Worm (Caenorhabditis elegans) whole organism, L3 larva: ENCODE data around the gene rnp-5.

Experiments
- R02D3.7 ChIP-seq: fragments of 150-350 bp; optimal IDR thresholded peaks from 2 replicates; lab custom pipeline; 2014; ENCODE audit warnings: missing biosample characterization, missing genetic modification characterization
- aly-2 ChIP-seq: fragments of 150-350 bp; optimal IDR thresholded peaks from 2 replicates; lab custom pipeline; 2014; ENCODE audit warnings: missing biosample characterization, missing genetic modification characterization
- ceh-16 ChIP-seq: sonication (generic microtip); optimal IDR thresholded peaks from 2 replicates; lab custom pipeline; 2017; ENCODE audit warnings: missing biosample characterization, missing genetic modification characterization
- ceh-28 ChIP-seq: fragments of 150-350 bp; optimal IDR thresholded peaks from 2 replicates; lab custom pipeline; 2014; ENCODE audit warnings: missing biosample characterization, missing genetic modification reagents, missing genetic modification characterization
- ceh-82 ChIP-seq: fragments of 150-350 bp; optimal IDR thresholded peaks from 2 replicates; lab custom pipeline; 2014; ENCODE audit warnings: missing biosample characterization, missing genetic modification characterization
- ceh-9 ChIP-seq: sonication (generic microtip); optimal IDR thresholded peaks from 2 replicates; lab custom pipeline; 2018; ENCODE audit warnings: missing biosample characterization, missing genetic modification characterization
- egl-27 ChIP-seq: sonication (generic microtip); optimal IDR thresholded peaks from 4 replicates; lab custom pipeline; 2017; ENCODE audit warnings: missing biosample characterization, missing genetic modification reagents, missing genetic modification characterization
- egl-5 ChIP-seq: fragments of 150-350 bp; optimal IDR thresholded peaks from 2 replicates; lab custom pipeline; 2017; ENCODE audit warnings: missing biosample characterization, missing genetic modification reagents, missing genetic modification characterization, inconsistent platforms
- elt-1 ChIP-seq: fragments of 150-350 bp; optimal IDR thresholded peaks from 2 replicates; lab custom pipeline; 2014; ENCODE audit warnings: missing biosample characterization, missing genetic modification characterization
- elt-2 ChIP-seq: sonication (generic microtip); optimal IDR thresholded peaks from 2 replicates; lab custom pipeline; 2016; ENCODE audit warnings: missing genetic modification reagents, mild to moderate bottlenecking, missing genetic modification characterization, missing compliant biosample characterization
- fkh-10 ChIP-seq: sonication (generic microtip); optimal IDR thresholded peaks from 2 replicates; lab custom pipeline; 2017; ENCODE audit warnings: missing biosample characterization, missing genetic modification reagents, missing genetic modification characterization
- fkh-2 ChIP-seq: fragments of 150-350 bp; optimal IDR thresholded peaks from 2 replicates; lab custom pipeline; 2014; ENCODE audit warnings: missing biosample characterization, missing genetic modification reagents, missing genetic modification characterization
- fos-1 ChIP-seq: fragments of 150-350 bp; optimal IDR thresholded peaks from 2 replicates; lab custom pipeline; 2014; ENCODE audit warnings: missing biosample characterization, missing genetic modification characterization
- hmg-11 ChIP-seq: sonication (generic microtip); optimal IDR thresholded peaks from 2 replicates; lab custom pipeline; 2016; ENCODE audit warnings: missing genetic modification characterization, missing compliant biosample characterization
- jun-1 ChIP-seq: fragments of 150-350 bp; optimal IDR thresholded peaks from 2 replicates; lab custom pipeline; 2014; ENCODE audit warnings: missing biosample characterization, missing genetic modification reagents, missing genetic modification characterization
- lin-15B ChIP-seq: fragments of 150-350 bp; optimal IDR thresholded peaks from 2 replicates; lab custom pipeline; 2014; ENCODE audit warnings: missing biosample characterization, missing genetic modification characterization
- lin-39 ChIP-seq: fragments of 150-350 bp; optimal IDR thresholded peaks from 2 replicates; lab custom pipeline; 2018; ENCODE audit warnings: missing biosample characterization, missing genetic modification reagents, missing genetic modification characterization
- lsy-12 ChIP-seq: sonication (generic microtip); optimal IDR thresholded peaks from 2 replicates; lab custom pipeline; 2016; ENCODE audit warnings: mild to moderate bottlenecking, missing genetic modification characterization, missing compliant biosample characterization
- mdl-1 ChIP-seq: fragments of 150-350 bp; optimal IDR thresholded peaks from 2 replicates; lab custom pipeline; 2014; ENCODE audit warnings: missing biosample characterization, missing genetic modification characterization
- mml-1 ChIP-seq: fragments of 150-350 bp; sonication (generic microtip); optimal IDR thresholded peaks from 3 replicates; lab custom pipeline; 2014; ENCODE audit warnings: missing biosample characterization, missing genetic modification characterization
- nfya-1 ChIP-seq: sonication (generic microtip); optimal IDR thresholded peaks from 2 replicates; lab custom pipeline; 2017; ENCODE audit warnings: missing genetic modification characterization, mild to moderate bottlenecking, missing compliant biosample characterization, antibody characterized with exemption, moderate library complexity; ENCODE audit not compliant: insufficient read depth
- nhr-12 ChIP-seq: fragments of 150-350 bp; optimal IDR thresholded peaks from 2 replicates; lab custom pipeline; 2014; ENCODE audit warnings: missing biosample characterization, missing genetic modification characterization
- nhr-76 ChIP-seq: fragments of 150-350 bp; sonication (generic microtip); optimal IDR thresholded peaks from 5 replicates; lab custom pipeline; 2014; ENCODE audit warnings: missing biosample characterization, missing genetic modification characterization
- pha-4 ChIP-seq: fragments of 150-350 bp; optimal IDR thresholded peaks from 2 replicates; lab custom pipeline; 2014; ENCODE audit warnings: missing biosample characterization, missing genetic modification reagents, missing genetic modification characterization
- pqm-1 ChIP-seq: fragments of 150-350 bp; optimal IDR thresholded peaks from 2 replicates; lab custom pipeline; 2017; ENCODE audit warnings: missing biosample characterization, missing genetic modification characterization, inconsistent platforms
- snpc-4 ChIP-seq: fragments of 150-350 bp; optimal IDR thresholded peaks from 2 replicates; lab custom pipeline; 2014; ENCODE audit warnings: missing biosample characterization, missing genetic modification characterization
- tbx-2 ChIP-seq: sonication (generic microtip); optimal IDR thresholded peaks from 2 replicates; lab custom pipeline; 2016; ENCODE audit warnings: mild to moderate bottlenecking, missing genetic modification characterization, missing compliant biosample characterization
- unc-62 ChIP-seq: fragments of 150-350 bp; sonication (generic microtip); optimal IDR thresholded peaks from 4 replicates; lab custom pipeline; 2014; ENCODE audit warnings: missing biosample characterization, missing genetic modification reagents, missing genetic modification characterization

Gene rnp-5

DNA sequence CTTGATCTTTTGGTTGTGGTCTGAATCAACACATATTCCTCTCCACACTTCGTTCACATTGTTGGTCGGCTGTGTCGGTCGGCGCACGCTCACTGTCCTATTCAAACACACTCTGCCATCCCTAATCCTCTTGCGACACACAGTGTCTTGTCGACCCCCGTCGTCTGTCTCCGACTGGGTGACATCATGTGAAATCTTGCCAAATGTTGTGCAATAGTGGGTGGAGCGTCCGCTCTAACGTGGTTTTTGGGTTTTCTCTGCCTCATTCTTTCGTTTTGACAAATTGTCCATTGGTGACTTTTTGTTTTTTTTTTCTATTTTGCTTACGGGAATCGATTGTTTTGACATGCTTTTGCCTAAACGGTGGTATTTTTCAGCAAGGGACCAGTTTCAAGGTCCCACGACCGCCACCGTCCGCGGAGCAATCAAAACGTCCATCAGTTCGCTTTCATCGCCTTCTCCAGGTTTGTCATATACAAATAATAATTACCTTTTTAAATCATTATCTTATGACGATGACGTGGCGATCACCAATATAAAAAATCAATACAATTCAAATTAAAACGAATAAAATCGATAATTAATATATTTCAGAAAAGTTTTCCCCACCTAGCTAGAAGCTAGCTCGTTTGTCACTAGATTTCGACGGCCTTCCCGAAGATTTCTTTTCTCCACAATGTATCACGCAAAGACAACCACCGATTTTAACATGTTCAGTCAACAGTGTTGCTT lies 19.8 kb downstream of the rnp-5 start (continued):
- TF ChIP-seq nhr-76 (tag; lab: Kevin White, UChicago) (no peak), fkh-10 (GFP tag; lab: Kevin White, UChicago) (peak; percentile 96), tbx-2 (tag; lab: Kevin White, UChicago) (peak; percentile 81), mdl-1 (tag; lab: Kevin White, UChicago) (peak; percentile 82), egl-27 (tag; lab: Kevin White, UChicago) (peak; percentile 48), aly-2 (no peak), lsy-12 (tag; lab: Kevin White, UChicago) (peak; percentile 88), ceh-9 (no peak)

ce11 chrIII:832855-833504 lies 20.7 kb downstream of the rnp-5 start, which contains the start of gene zip-2:
Gene zip-2, plus strand, starts transcription at chrIII:832982.
- peak; percentile 98 for TF ChIP-seq pqm-1 (tag; lab: Kevin White, UChicago)
- peak; percentile 14 for TF ChIP-seq fos-1 (tag; lab: Kevin White, UChicago)
- TF ChIP-seq R02D3.7 (tag; lab: Kevin White, UChicago), result no peak
- TF ChIP-seq hmg-11, result no peak
- TF ChIP-seq fkh-10 (GFP tag; lab: Kevin White, UChicago), result no peak
- no peak for TF ChIP-seq elt-1
- TF ChIP-seq fkh-2 (tag; lab: Kevin White, UChicago), result no peak
- TF ChIP-seq pha-4, result peak; percentile 79
- no peak for TF ChIP-seq lin-15B (tag; lab: Kevin White, UChicago)
- TF ChIP-seq ceh-16 (tag; lab: Kevin White, UChicago), result no peak
- peak; percentile 93 for TF ChIP-seq elt-2 (tag; lab: Kevin White, UChicago)
- peak; percentile 27 for TF ChIP-seq ceh-28 (tag; lab: Kevin White, UChicago)
- peak; percentile 8 for TF ChIP-seq ceh-82
- peak; percentile 24 for TF ChIP-seq jun-1 (tag; lab: Kevin White, UChicago)

DNA sequence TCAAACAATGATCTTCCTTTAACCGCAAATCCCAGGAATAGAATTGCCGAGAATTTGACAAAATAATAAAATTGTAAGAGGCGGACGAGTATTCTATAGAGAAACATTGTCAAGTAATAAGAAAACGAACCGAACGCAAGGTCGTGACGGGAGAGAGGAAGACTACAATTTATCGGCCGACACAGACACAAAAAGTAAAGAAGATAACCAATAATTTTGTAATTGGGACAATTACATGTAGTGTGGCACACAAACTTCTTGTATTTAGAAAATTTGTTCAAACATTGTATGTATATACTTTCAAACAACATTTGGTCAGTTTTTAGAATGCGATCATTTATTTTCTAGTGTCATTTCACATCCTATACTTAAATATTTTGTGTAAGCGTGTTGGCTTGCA lies 21.7 kb downstream of the rnp-5 start, which contains the start of gene ceeh-1:
Gene ceeh-1 (minus strand): TSS at position 317 of the 400 bp plus-strand sequence.
- TF ChIP-seq mml-1 (tag; lab: Kevin White, UChicago), result no peak
- no peak for TF ChIP-seq nhr-12 (tag; lab: Kevin White, UChicago)
- peak; percentile 29 for TF ChIP-seq elt-2 (tag; lab: Kevin White, UChicago)

- no peak for TF ChIP-seq unc-62 (GFP tag; lab: Kevin White, UChicago)
- TF ChIP-seq fkh-2 (tag; lab: Kevin White, UChicago), result no peak
- TF ChIP-seq nfya-1 (tag; lab: Kevin White, UChicago), result no peak
- TF ChIP-seq lsy-12 (tag; lab: Kevin White, UChicago), result no peak
These were observed 28.5 kb downstream of the rnp-5 start for ce11 chrIII:825256-825655.

- TF ChIP-seq mdl-1 (tag; lab: Kevin White, UChicago) (no peak), lin-39 (tag; lab: Kevin White, UChicago) (no peak), egl-5 (peak; percentile 84), fkh-10 (GFP tag; lab: Kevin White, UChicago) (no peak), nfya-1 (tag; lab: Kevin White, UChicago) (peak; percentile 14)
These were observed 31.0 kb downstream of the rnp-5 start, which contains the start of gene clec-149 for ce11 chrIII:822546-823272. Gene clec-149, plus strand, starts transcription at chrIII:823222.

- TF ChIP-seq tbx-2 (tag; lab: Kevin White, UChicago), result no peak
- TF ChIP-seq snpc-4 (tag; lab: Kevin White, UChicago), result peak; percentile 38
These were observed 34.4 kb downstream of the rnp-5 start for ce11 chrIII:819313-819712.
